Fruit fly (Drosophila melanogaster) whole organism, wandering third instar larva: ENCODE measurements around the gene CG43880.

Source experiments
- CG32264 ChIP-seq: fragments of 200-800 bp; sonication (Bioruptor generic); optimal IDR thresholded peaks from 2 replicates; lab custom pipeline; 2016; ENCODE audit warnings: missing biosample characterization, missing genetic modification characterization
- CG9705 ChIP-seq: fragments of 200-800 bp; sonication (Bioruptor generic); optimal IDR thresholded peaks from 2 replicates; lab custom pipeline; 2018; ENCODE audit warnings: missing biosample characterization, mild to moderate bottlenecking, missing genetic modification characterization
- CrebA ChIP-seq: fragments of 200-800 bp; sonication (Bioruptor generic); optimal IDR thresholded peaks from 2 replicates; lab custom pipeline; 2016; ENCODE audit warnings: missing biosample characterization, mild to moderate bottlenecking, missing genetic modification characterization, borderline replicate concordance
- Dif ChIP-seq: fragments of 200-275, 200-300 bp; sonication (Bioruptor generic); optimal IDR thresholded peaks from 2 replicates; lab custom pipeline; 2018; ENCODE audit warnings: missing biosample characterization, missing genetic modification characterization; ENCODE audit not compliant: partially characterized antibody
- GATAd ChIP-seq: sonication (Bioruptor generic); optimal IDR thresholded peaks from 2 replicates; lab custom pipeline; 2016; ENCODE audit warnings: missing biosample characterization, missing genetic modification characterization
- HLH106 ChIP-seq: fragments of 200-800 bp; optimal IDR thresholded peaks from 3 replicates; lab custom pipeline; 2019; ENCODE audit warnings: missing biosample characterization, mild to moderate bottlenecking, missing genetic modification characterization, moderate library complexity
- Hnf4 ChIP-seq: fragments of 200-800 bp; sonication (Bioruptor generic); optimal IDR thresholded peaks from 2 replicates; lab custom pipeline; 2016; ENCODE audit warnings: missing biosample characterization, mild to moderate bottlenecking, missing genetic modification characterization
- Hr78 ChIP-seq: fragments of >200 bp; optimal IDR thresholded peaks from 2 replicates; lab custom pipeline; 2017; ENCODE audit warnings: missing biosample characterization, missing genetic modification characterization
- Hr83 ChIP-seq: fragments of 200-300 bp; sonication (Bioruptor generic); optimal IDR thresholded peaks from 2 replicates; lab custom pipeline; 2016; ENCODE audit warnings: missing biosample characterization, mild to moderate bottlenecking, missing genetic modification characterization, moderate library complexity; ENCODE audit not compliant: poor library complexity, severe bottlenecking
- Jra ChIP-seq: sonication (Bioruptor generic); optimal IDR thresholded peaks from 2 replicates; lab custom pipeline; 2016; ENCODE audit warnings: missing biosample characterization, missing genetic modification characterization
- Mio ChIP-seq: sonication (Bioruptor generic); optimal IDR thresholded peaks from 2 replicates; lab custom pipeline; 2016; ENCODE audit warnings: missing biosample characterization, missing genetic modification characterization
- OdsH ChIP-seq: fragments of 200-800 bp; sonication (Bioruptor generic); optimal IDR thresholded peaks from 2 replicates; lab custom pipeline; 2016; ENCODE audit warnings: missing biosample characterization, mild to moderate bottlenecking, missing genetic modification characterization
- Rel ChIP-seq, 2 experiments: fragments of 200-800 bp; sonication (Bioruptor generic) in 1 of 2; optimal IDR thresholded peaks; 2 replicates in 1 of 2; 3 replicates in 1 of 2; lab custom pipeline; 2016 to 2019; ENCODE audit warnings: mild to moderate bottlenecking in 2 of 2, missing biosample characterization in 2 of 2, missing genetic modification characterization in 2 of 2, moderate library complexity in 1 of 2
- Sp1 ChIP-seq: fragments of 200-800 bp; sonication (Bioruptor generic); optimal IDR thresholded peaks from 3 replicates; lab custom pipeline; 2019; ENCODE audit warnings: missing biosample characterization, mild to moderate bottlenecking, missing genetic modification characterization, moderate library complexity
- Vsx2 ChIP-seq: fragments of 200-300, 225-300 bp; sonication (Bioruptor generic); optimal IDR thresholded peaks from 2 replicates; lab custom pipeline; 2018; ENCODE audit warnings: missing biosample characterization, missing genetic modification characterization; ENCODE audit not compliant: partially characterized antibody
- br ChIP-seq: fragments of 200-800 bp; sonication (Bioruptor generic); optimal IDR thresholded peaks from 2 replicates; lab custom pipeline; 2016; ENCODE audit warnings: missing biosample characterization, missing genetic modification characterization
- brk ChIP-seq: fragments of 200-800 bp; sonication (Bioruptor generic); optimal IDR thresholded peaks from 2 replicates; lab custom pipeline; 2016; ENCODE audit warnings: missing biosample characterization, mild to moderate bottlenecking, missing genetic modification characterization
- dl ChIP-seq, 2 experiments: fragments of 175-275, 200-275 bp in 1 of 2; fragments of 200-275 bp in 1 of 2; sonication (Bioruptor generic); optimal IDR thresholded peaks; lab custom pipeline; 2018; ENCODE audit warnings: mild to moderate bottlenecking in 2 of 2, missing biosample characterization in 2 of 2, missing genetic modification characterization in 2 of 2, moderate library complexity in 2 of 2; ENCODE audit not compliant: partially characterized antibody in 2 of 2, insufficient read depth in 1 of 2
- dmrt93B ChIP-seq: fragments of 200-800 bp; sonication (Bioruptor generic); optimal IDR thresholded peaks from 2 replicates; lab custom pipeline; 2018; ENCODE audit warnings: missing biosample characterization, mild to moderate bottlenecking, missing genetic modification characterization
- ey ChIP-seq: fragments of 200-800 bp; sonication (Bioruptor generic); optimal IDR thresholded peaks from 2 replicates; lab custom pipeline; 2016; ENCODE audit warnings: missing biosample characterization, missing genetic modification characterization
- foxo ChIP-seq, 2 experiments: fragments of 200-800 bp; sonication (Bioruptor generic); optimal IDR thresholded peaks; 2 replicates in 1 of 2; 3 replicates in 1 of 2; lab custom pipeline; 2016 to 2017; ENCODE audit warnings: missing biosample characterization in 2 of 2, missing genetic modification characterization in 2 of 2
- fru ChIP-seq: fragments of 200-800 bp; sonication (Bioruptor generic); optimal IDR thresholded peaks from 3 replicates; lab custom pipeline; 2016; ENCODE audit warnings: missing biosample characterization, mild to moderate bottlenecking, missing genetic modification characterization
- h ChIP-seq: fragments of 200-800 bp; sonication (Bioruptor generic); optimal IDR thresholded peaks from 3 replicates; lab custom pipeline; 2016; ENCODE audit warnings: missing biosample characterization, mild to moderate bottlenecking, missing genetic modification characterization
- jim ChIP-seq: fragments of 175-275, 200-325 bp; sonication (Bioruptor generic); optimal IDR thresholded peaks from 2 replicates; lab custom pipeline; 2016; ENCODE audit warnings: missing biosample characterization, mild to moderate bottlenecking, missing genetic modification characterization
- lola ChIP-seq: fragments of >200 bp; optimal IDR thresholded peaks from 2 replicates; lab custom pipeline; 2017; ENCODE audit warnings: missing biosample characterization, missing genetic modification characterization
- pan ChIP-seq: fragments of >200 bp; optimal IDR thresholded peaks from 2 replicates; lab custom pipeline; 2017
- psq ChIP-seq: fragments of 200-800 bp; sonication (Bioruptor generic); optimal IDR thresholded peaks from 3 replicates; lab custom pipeline; 2017; ENCODE audit warnings: missing biosample characterization, mild to moderate bottlenecking, missing genetic modification characterization, moderate library complexity
- rgr ChIP-seq: fragments of 200-800 bp; sonication (Bioruptor generic); optimal IDR thresholded peaks from 3 replicates; lab custom pipeline; 2016; ENCODE audit warnings: missing biosample characterization, mild to moderate bottlenecking, missing genetic modification characterization
- sage ChIP-seq: fragments of 200-800 bp; sonication (Bioruptor generic); optimal IDR thresholded peaks from 2 replicates; lab custom pipeline; 2016; ENCODE audit warnings: missing biosample characterization, mild to moderate bottlenecking, missing genetic modification characterization
- sv ChIP-seq: fragments of 200-800 bp; sonication (Bioruptor generic); optimal IDR thresholded peaks from 3 replicates; lab custom pipeline; 2016; ENCODE audit warnings: missing biosample characterization, missing genetic modification characterization
- tai ChIP-seq: sonication (Bioruptor generic); optimal IDR thresholded peaks from 2 replicates; lab custom pipeline; 2016; ENCODE audit warnings: missing biosample characterization, missing genetic modification characterization
- usp ChIP-seq: fragments of >200 bp; optimal IDR thresholded peaks from 2 replicates; lab custom pipeline; 2017; ENCODE audit warnings: missing biosample characterization, missing genetic modification characterization
- woc ChIP-seq: sonication (Bioruptor generic); optimal IDR thresholded peaks from 2 replicates; lab custom pipeline; 2016; ENCODE audit warnings: missing biosample characterization, mild to moderate bottlenecking, missing genetic modification characterization

CG43880 gene

DNA sequence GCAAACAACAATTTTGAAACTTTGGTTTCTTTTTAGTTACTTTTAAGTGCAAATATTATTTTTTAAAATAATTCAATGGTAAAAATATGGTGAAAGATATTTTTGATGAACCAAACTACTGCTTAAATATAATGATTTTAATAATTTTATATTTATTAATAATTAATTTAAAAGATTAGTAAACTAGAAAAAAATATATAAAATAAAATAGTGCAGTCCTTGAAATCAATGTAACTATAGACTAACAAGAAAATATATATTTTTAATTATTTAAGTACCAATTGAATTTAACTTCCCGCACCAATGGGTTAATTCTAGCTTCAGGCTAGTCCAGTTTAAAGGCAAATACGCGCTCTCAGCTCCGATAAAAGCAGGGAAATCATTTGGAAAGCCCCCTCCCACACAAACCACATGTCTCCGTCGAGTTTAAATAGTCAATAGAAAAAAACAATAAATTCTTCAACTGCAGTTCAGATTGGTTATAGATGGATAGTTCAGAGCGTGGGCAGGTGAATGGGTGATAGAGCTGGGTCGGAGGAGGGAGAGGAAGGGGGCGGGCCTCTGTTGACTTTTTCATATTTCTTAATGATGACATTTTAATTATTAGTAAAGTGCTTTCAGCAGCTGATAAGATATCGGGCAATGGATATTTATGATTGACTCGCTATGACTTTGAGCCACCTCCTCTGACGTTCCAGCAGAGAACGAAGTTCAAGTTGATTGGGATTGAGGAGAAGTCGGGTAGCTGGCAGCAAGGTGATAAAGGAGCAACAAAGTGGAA lies 16.0 kb upstream of the CG43880 start:
- TF ChIP-seq h (GFP tag; lab: Kevin White, UChicago) (no peak), Rel (GFP tag; optimal IDR thresholded peaks at IDR 0.05; lab: Kevin White, UChicago) (no peak), Rel (tag; optimal IDR thresholded peaks at IDR 0.05; lab: Kevin White, UChicago) (peak; percentile 1)
- TF ChIP-seq, all 38 proteins: peak for 1

- TF ChIP-seq HLH106 (tag; lab: Kevin White, UChicago) (peak; percentile 66), Rel (GFP tag; optimal IDR thresholded peaks at IDR 0.05; lab: Kevin White, UChicago) (no peak), Rel (tag; optimal IDR thresholded peaks at IDR 0.05; lab: Kevin White, UChicago) (peak; percentile 75), Jra (GFP tag; lab: Kevin White, UChicago) (no peak), OdsH (GFP tag; lab: Kevin White, UChicago) (no peak), br (GFP tag; lab: Kevin White, UChicago) (no peak), sv (GFP tag; lab: Kevin White, UChicago) (no peak), tai (no peak), Hr83 (peak; percentile 48), woc (GFP tag; lab: Kevin White, UChicago) (no peak), dmrt93B (no peak), Hr78 (GFP tag; lab: Kevin White, UChicago) (no peak), GATAd (GFP tag; lab: Kevin White, UChicago) (no peak), brk (GFP tag; lab: Kevin White, UChicago) (no peak), rgr (peak; percentile 44), psq (GFP tag; lab: Kevin White, UChicago) (no peak), CG32264 (no peak), Hnf4 (GFP tag; lab: Kevin White, UChicago) (no peak), CrebA (GFP tag; lab: Kevin White, UChicago) (peak; percentile 91), usp (no peak), foxo (GFP tag; optimal IDR thresholded peaks at IDR 0.05; lab: Kevin White, UChicago) (no peak), fru (GFP tag; lab: Kevin White, UChicago) (no peak), lola (GFP tag; lab: Kevin White, UChicago) (no peak), Dif (GFP tag; lab: Kevin White, UChicago) (no peak), jim (GFP tag; lab: Kevin White, UChicago) (no peak), dl (GFP tag; optimal IDR thresholded peaks at IDR 0.05; lab: Kevin White, UChicago; ENCODE audit: insufficient read depth in 1 of 2, partially characterized antibody in 2 of 2) (no peak), Mio (no peak), sage (peak; percentile 46), Sp1 (GFP tag; lab: Kevin White, UChicago) (peak; percentile 88), ey (GFP tag; lab: Kevin White, UChicago) (no peak), Vsx2 (no peak), CG9705 (GFP tag; lab: Kevin White, UChicago) (peak; percentile 48)
Measured at dm6 chr3L:7960707-7961695, 14.9 kb upstream of the CG43880 start.

dm6 chr3L:7958590-7959180 lies 12.6 kb upstream of the CG43880 start:
- TF ChIP-seq Vsx2 (no peak), jim (GFP tag; lab: Kevin White, UChicago) (no peak), dl (GFP tag; optimal IDR thresholded peaks at IDR 0.05; lab: Kevin White, UChicago; ENCODE audit: insufficient read depth in 1 of 2, partially characterized antibody in 2 of 2) (no peak), pan (no peak), HLH106 (tag; lab: Kevin White, UChicago) (no peak), dmrt93B (no peak)
